Worm (Caenorhabditis elegans): ENCODE measurements around the gene F13E9.12.

DNA sequence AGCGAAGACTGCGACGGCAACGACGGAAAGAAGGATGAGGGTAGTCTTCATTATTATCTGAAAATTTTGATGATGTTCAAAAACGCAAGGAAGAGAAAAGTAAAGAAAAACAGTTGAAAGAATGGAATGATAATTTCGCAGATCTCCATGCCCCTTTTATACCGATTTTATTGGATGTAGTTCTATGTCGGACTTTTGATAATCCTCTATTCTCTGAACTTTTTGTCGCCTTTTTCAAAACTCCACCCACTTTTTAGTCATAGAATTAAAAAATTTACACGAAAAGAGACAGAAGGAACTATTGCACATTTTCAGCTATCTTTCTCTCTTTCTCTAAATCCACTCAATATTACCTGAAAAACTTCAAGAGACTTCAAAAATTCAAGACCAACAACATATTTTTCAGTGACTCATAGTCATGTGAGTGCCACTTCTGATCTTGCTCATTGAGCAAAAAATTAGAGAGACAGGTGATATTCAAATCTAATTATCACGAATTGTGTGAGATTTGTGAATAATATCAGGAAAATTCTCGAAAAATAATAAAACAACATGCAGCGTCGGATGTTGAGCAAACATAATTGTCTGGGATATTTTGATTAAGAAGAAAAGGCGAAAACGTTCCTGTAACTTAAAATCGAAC, 15.5 kb upstream of the F13E9.12 start, which contains the start of gene F13E9.15:
- TF ChIP-seq lir-3 (tag; optimal IDR thresholded peaks at IDR 0.05): no peak
- TF ChIP-seq unc-62 (GFP tag; optimal IDR thresholded peaks at IDR 0.05 in 1 of 2): no peak
- no peak for TF ChIP-seq unc-62 (tag; optimal IDR thresholded peaks at IDR 0.05)
- TF ChIP-seq fkh-10 (GFP tag; optimal IDR thresholded peaks at IDR 0.05): no peak
- TF ChIP-seq set-16 (GFP tag; IDR thresholded peaks at IDR 0.05): no peak
- TF ChIP-seq ama-1 (optimal IDR thresholded peaks at IDR 0.05): no peak
- TF ChIP-seq lin-38 (GFP tag; IDR thresholded peaks at IDR 0.05): no peak
- no peak for TF ChIP-seq nhr-25 (tag; optimal IDR thresholded peaks at IDR 0.05; ENCODE audit: borderline replicate concordance, insufficient read depth)
- TF ChIP-seq ztf-11 (tag; optimal IDR thresholded peaks at IDR 0.05): no peak

All from whole organism, L4 larva.